Worm (Caenorhabditis elegans): ENCODE data around the gene rpl-38.

Gene rpl-38

ce11 chrV:15511613-15512216 lies at the start of gene rpl-38:
rpl-38 (plus strand) TSS chrV:15512166.
- no peak for TF ChIP-seq med-1 (GFP tag; optimal IDR thresholded peaks at IDR 0.05; ENCODE audit: insufficient read depth)
- no peak for TF ChIP-seq ztf-23 (GFP tag; IDR thresholded peaks at IDR 0.05)
- TF ChIP-seq tab-1 (GFP tag; IDR thresholded peaks at IDR 0.05) = no peak
- no peak for TF ChIP-seq ref-1 (GFP tag; conservative IDR thresholded peaks at IDR 0.05)
- no peak for TF ChIP-seq flt-1 (GFP tag; IDR thresholded peaks at IDR 0.05)
- no peak for TF ChIP-seq T22C8.4 (GFP tag; IDR thresholded peaks at IDR 0.05)
- TF ChIP-seq ztf-29 (GFP tag; IDR thresholded peaks at IDR 0.05) = no peak
- no peak for TF ChIP-seq klf-2 (GFP tag; conservative IDR thresholded peaks at IDR 0.05)
- TF ChIP-seq cog-1 (tag; optimal IDR thresholded peaks at IDR 0.05) = no peak

ce11 chrV:15464402-15464801 lies 47.6 kb upstream of the rpl-38 start, which contains the start of gene rocf-1:
rocf-1 (minus strand) TSS chrV:15464502.
- TF ChIP-seq tab-1 (GFP tag; IDR thresholded peaks at IDR 0.05) = no peak

ce11 chrV:15465032-15465727 lies 46.8 kb upstream of the rpl-38 start, which contains the start of gene pqn-71:
pqn-71 (plus strand) TSS chrV:15465677.
- peak; percentile 91 for TF ChIP-seq cog-1 (tag; optimal IDR thresholded peaks at IDR 0.05)
- TF ChIP-seq ztf-23 (GFP tag; IDR thresholded peaks at IDR 0.05) = peak; percentile 90
- peak; percentile 83; the same call in 1 of the 2 replicates for TF ChIP-seq ztf-29 (GFP tag; IDR thresholded peaks at IDR 0.05)
- TF ChIP-seq flt-1 (GFP tag; IDR thresholded peaks at IDR 0.05) = peak; percentile 91
- TF ChIP-seq med-1 (GFP tag; optimal IDR thresholded peaks at IDR 0.05; ENCODE audit: insufficient read depth) = peak; percentile 68
- peak; percentile 77; the same call in 1 of the 2 replicates for TF ChIP-seq ref-1 (GFP tag; conservative IDR thresholded peaks at IDR 0.05)
- TF ChIP-seq tab-1 (GFP tag; IDR thresholded peaks at IDR 0.05) = peak; percentile 92; the same call in 1 of the 2 replicates
- peak; percentile 77 for TF ChIP-seq T22C8.4 (GFP tag; IDR thresholded peaks at IDR 0.05)
- TF ChIP-seq klf-2 (GFP tag; conservative IDR thresholded peaks at IDR 0.05) = peak; percentile 88; the same call in 1 of the 2 replicates

ce11 chrV:15466017-15466416 lies 45.9 kb upstream of the rpl-38 start:
- TF ChIP-seq cog-1 (tag; optimal IDR thresholded peaks at IDR 0.05) = no peak
- TF ChIP-seq tab-1 (GFP tag; IDR thresholded peaks at IDR 0.05) = no peak
- TF ChIP-seq flt-1 (GFP tag; IDR thresholded peaks at IDR 0.05) = no peak
- TF ChIP-seq ref-1 (GFP tag; conservative IDR thresholded peaks at IDR 0.05) = no peak
- no peak for TF ChIP-seq ztf-29 (GFP tag; IDR thresholded peaks at IDR 0.05)
- TF ChIP-seq klf-2 (GFP tag; conservative IDR thresholded peaks at IDR 0.05) = no peak
- no peak for TF ChIP-seq T22C8.4 (GFP tag; IDR thresholded peaks at IDR 0.05)
- TF ChIP-seq ztf-23 (GFP tag; IDR thresholded peaks at IDR 0.05) = no peak
- TF ChIP-seq med-1 (GFP tag; optimal IDR thresholded peaks at IDR 0.05; ENCODE audit: insufficient read depth) = no peak

- no peak for TF ChIP-seq ref-1 (GFP tag; conservative IDR thresholded peaks at IDR 0.05)
- no peak for TF ChIP-seq med-1 (GFP tag; optimal IDR thresholded peaks at IDR 0.05; ENCODE audit: insufficient read depth)
- no peak for TF ChIP-seq ztf-23 (GFP tag; IDR thresholded peaks at IDR 0.05)
- no peak for TF ChIP-seq tab-1 (GFP tag; IDR thresholded peaks at IDR 0.05)
- TF ChIP-seq ztf-29 (GFP tag; IDR thresholded peaks at IDR 0.05) = no peak
- no peak for TF ChIP-seq T22C8.4 (GFP tag; IDR thresholded peaks at IDR 0.05)
- no peak for TF ChIP-seq cog-1 (tag; optimal IDR thresholded peaks at IDR 0.05)
- TF ChIP-seq flt-1 (GFP tag; IDR thresholded peaks at IDR 0.05) = no peak
- TF ChIP-seq klf-2 (GFP tag; conservative IDR thresholded peaks at IDR 0.05) = no peak
These were observed 45.2 kb upstream of the rpl-38 start for ce11 chrV:15466719-15467118.

- TF ChIP-seq ztf-23 (GFP tag; IDR thresholded peaks at IDR 0.05) = no peak
- no peak for TF ChIP-seq T22C8.4 (GFP tag; IDR thresholded peaks at IDR 0.05)
- no peak for TF ChIP-seq ref-1 (GFP tag; conservative IDR thresholded peaks at IDR 0.05)
- no peak for TF ChIP-seq flt-1 (GFP tag; IDR thresholded peaks at IDR 0.05)
- no peak for TF ChIP-seq tab-1 (GFP tag; IDR thresholded peaks at IDR 0.05)
- TF ChIP-seq cog-1 (tag; optimal IDR thresholded peaks at IDR 0.05) = no peak
- no peak for TF ChIP-seq ztf-29 (GFP tag; IDR thresholded peaks at IDR 0.05)
- no peak for TF ChIP-seq med-1 (GFP tag; optimal IDR thresholded peaks at IDR 0.05; ENCODE audit: insufficient read depth)
- no peak for TF ChIP-seq klf-2 (GFP tag; conservative IDR thresholded peaks at IDR 0.05)
These were observed 40.9 kb upstream of the rpl-38 start, which contains the start of gene dpf-1 for ce11 chrV:15471029-15471428. dpf-1 (plus strand) TSS chrV:15471329.

- no peak for TF ChIP-seq klf-2 (GFP tag; conservative IDR thresholded peaks at IDR 0.05)
- no peak for TF ChIP-seq ztf-23 (GFP tag; IDR thresholded peaks at IDR 0.05)
- TF ChIP-seq ztf-29 (GFP tag; IDR thresholded peaks at IDR 0.05) = no peak
- no peak for TF ChIP-seq T22C8.4 (GFP tag; IDR thresholded peaks at IDR 0.05)
- TF ChIP-seq med-1 (GFP tag; optimal IDR thresholded peaks at IDR 0.05; ENCODE audit: insufficient read depth) = no peak
- TF ChIP-seq cog-1 (tag; optimal IDR thresholded peaks at IDR 0.05) = no peak
These were observed 33.4 kb upstream of the rpl-38 start, which contains the start of gene C06B8.2 for ce11 chrV:15478597-15478996. C06B8.2 (minus strand) TSS chrV:15478749.

ce11 chrV:15479107-15479506 lies 32.9 kb upstream of the rpl-38 start:
- TF ChIP-seq med-1 (GFP tag; optimal IDR thresholded peaks at IDR 0.05; ENCODE audit: insufficient read depth) (no peak), klf-2 (GFP tag; conservative IDR thresholded peaks at IDR 0.05) (no peak), cog-1 (tag; optimal IDR thresholded peaks at IDR 0.05) (no peak), tab-1 (GFP tag; IDR thresholded peaks at IDR 0.05) (no peak), ztf-23 (GFP tag; IDR thresholded peaks at IDR 0.05) (no peak), ref-1 (GFP tag; conservative IDR thresholded peaks at IDR 0.05) (no peak), T22C8.4 (GFP tag; IDR thresholded peaks at IDR 0.05) (no peak), ztf-29 (GFP tag; IDR thresholded peaks at IDR 0.05) (no peak)

ce11 chrV:15479825-15480224 lies 32.1 kb upstream of the rpl-38 start:
- 0 out of 2 replicates have a peak, but pooled peaks have one; percentile 28 for TF ChIP-seq flt-1 (GFP tag; IDR thresholded peaks at IDR 0.05)
- no peak for TF ChIP-seq T22C8.4 (GFP tag; IDR thresholded peaks at IDR 0.05)
- no peak for TF ChIP-seq ztf-29 (GFP tag; IDR thresholded peaks at IDR 0.05)
- no peak for TF ChIP-seq med-1 (GFP tag; optimal IDR thresholded peaks at IDR 0.05; ENCODE audit: insufficient read depth)

All from whole organism, midembryonic.